Fruit fly (Drosophila melanogaster): ENCODE data around the gene CG7368.

The CG7368 gene

dm6 chr3L:11626229-11626826 lies 29.3 kb downstream of the CG7368 start, which contains the start of gene PCID2 (continued):
- TF ChIP-seq CG10543 (GFP tag; optimal IDR thresholded peaks at IDR 0.05): no peak
- TF ChIP-seq sug (tag; optimal IDR thresholded peaks at IDR 0.05): no peak
- TF ChIP-seq CG18011 (GFP tag; optimal IDR thresholded peaks at IDR 0.05): no peak
- TF ChIP-seq Tbp (GFP tag; optimal IDR thresholded peaks at IDR 0.05): no peak

- TF ChIP-seq Oli (tag; optimal IDR thresholded peaks at IDR 0.05) (no peak), sug (tag; optimal IDR thresholded peaks at IDR 0.05) (peak; percentile 18), CG12391 (tag; optimal IDR thresholded peaks at IDR 0.05) (no peak), Fer2 (tag; optimal IDR thresholded peaks at IDR 0.05) (no peak), lmd (GFP tag; IDR thresholded peaks at IDR 0.05) (no peak), CG16815 (GFP tag; optimal IDR thresholded peaks at IDR 0.05) (no peak), sima (GFP tag; optimal IDR thresholded peaks at IDR 0.05) (no peak), crc (GFP tag; optimal IDR thresholded peaks at IDR 0.05) (no peak), tap (tag; optimal IDR thresholded peaks at IDR 0.05) (no peak), HmgD (GFP tag; optimal IDR thresholded peaks at IDR 0.05) (no peak), CG32767 (GFP tag; IDR thresholded peaks at IDR 0.05) (no peak), Pdp1 (GFP tag; optimal IDR thresholded peaks at IDR 0.05) (peak in 1 of 2 experiments; percentile 65), CG4854 (GFP tag; optimal IDR thresholded peaks at IDR 0.05) (no peak), Ada2b (GFP tag; IDR thresholded peaks at IDR 0.05) (no peak), esg (GFP tag; conservative IDR thresholded peaks at IDR 0.05) (no peak), PHDP (tag; optimal IDR thresholded peaks at IDR 0.05) (no peak), hkb (optimal IDR thresholded peaks at IDR 0.05) (no peak), hkb (GFP tag; IDR thresholded peaks at IDR 0.05) (no peak), CG9817 (tag; optimal IDR thresholded peaks at IDR 0.05) (no peak), Dref (GFP tag; IDR thresholded peaks at IDR 0.05) (peak; percentile 95), CG34422 (GFP tag; IDR thresholded peaks at IDR 0.05) (no peak; the same call in 2 of the 3 replicates), Taf1 (GFP tag; IDR thresholded peaks at IDR 0.05) (no peak), run (tag; optimal IDR thresholded peaks at IDR 0.05) (no peak), CG30431 (GFP tag; optimal IDR thresholded peaks at IDR 0.05) (no peak), CG12744 (GFP tag; optimal IDR thresholded peaks at IDR 0.05) (no peak), hb (GFP tag; IDR thresholded peaks at IDR 0.05; ENCODE audit: partially characterized antibody) (peak; percentile 93), Atf3 (GFP tag; optimal IDR thresholded peaks at IDR 0.05) (no peak), mld (GFP tag; IDR thresholded peaks at IDR 0.05; ENCODE audit: partially characterized antibody) (peak; percentile 90), Ssrp (tag; optimal IDR thresholded peaks at IDR 0.05) (no peak), pb (GFP tag; optimal IDR thresholded peaks at IDR 0.05) (no peak), Chrac-16 (GFP tag; optimal IDR thresholded peaks at IDR 0.05) (no peak), CG2129 (GFP tag; IDR thresholded peaks at IDR 0.05; ENCODE audit: partially characterized antibody) (peak; percentile 83), scrt (GFP tag; optimal IDR thresholded peaks at IDR 0.05) (no peak), zfh1 (GFP tag; IDR thresholded peaks at IDR 0.05) (no peak), chinmo (GFP tag; IDR thresholded peaks at IDR 0.05; ENCODE audit: partially characterized antibody) (peak; percentile 87; the same call in 2 of the 4 replicates), zen2 (GFP tag; IDR thresholded peaks at IDR 0.05; ENCODE audit: partially characterized antibody) (peak; percentile 93), NC2β (GFP tag; optimal IDR thresholded peaks at IDR 0.05) (no peak), CG8290 (GFP tag; optimal IDR thresholded peaks at IDR 0.05) (no peak), CG8290 (tag; optimal IDR thresholded peaks at IDR 0.05) (peak in 1 of 2 experiments; percentile 43), Scr (GFP tag; IDR thresholded peaks at IDR 0.05; ENCODE audit: partially characterized antibody) (peak; percentile 95), Fer1 (GFP tag; optimal IDR thresholded peaks at IDR 0.05) (peak; percentile 1), CG10431 (GFP tag; optimal IDR thresholded peaks at IDR 0.05) (no peak), ab (GFP tag; optimal IDR thresholded peaks at IDR 0.05) (no peak), Dp (GFP tag; optimal IDR thresholded peaks at IDR 0.05) (peak; percentile 69), CG17802 (tag; optimal IDR thresholded peaks at IDR 0.05) (no peak)
These were observed 30.9 kb downstream of the CG7368 start, which contains the start of gene Apt1 for dm6 chr3L:11627819-11628483. Gene Apt1, plus strand, starts transcription at chr3L:11628037.

Measured in whole organism, embryonic.